Fruit fly (Drosophila melanogaster): ENCODE data around the gene GATAe.

Gene GATAe

dm6 chr3R:15984483-15985118, 24.3 kb upstream of the GATAe start (continued):
- TF ChIP-seq B-H2 (GFP tag; optimal IDR thresholded peaks at IDR 0.05) (no peak), Dref (GFP tag; IDR thresholded peaks at IDR 0.05) (no peak), CG15011 (GFP tag; optimal IDR thresholded peaks at IDR 0.05) (no peak), CG2678 (tag; optimal IDR thresholded peaks at IDR 0.05) (peak; percentile 65), bigmax (GFP tag; optimal IDR thresholded peaks at IDR 0.05) (no peak), phol (tag; optimal IDR thresholded peaks at IDR 0.05) (peak; percentile 70), CG4360 (GFP tag; IDR thresholded peaks at IDR 0.05) (no peak), Max (GFP tag; optimal IDR thresholded peaks at IDR 0.05) (no peak), Gsc (GFP tag; IDR thresholded peaks at IDR 0.05) (no peak), CG13775 (GFP tag; optimal IDR thresholded peaks at IDR 0.05) (peak; percentile 15), Hr51 (GFP tag; optimal IDR thresholded peaks at IDR 0.05) (no peak), Gug (GFP tag; IDR thresholded peaks at IDR 0.05) (no peak), NC2β (GFP tag; optimal IDR thresholded peaks at IDR 0.05) (no peak), CG1792 (GFP tag; optimal IDR thresholded peaks at IDR 0.05) (no peak), CG14441 (GFP tag; IDR thresholded peaks at IDR 0.05) (no peak), Lim3 (GFP tag; IDR thresholded peaks at IDR 0.05) (no peak), trh (GFP tag; optimal IDR thresholded peaks at IDR 0.05) (no peak), wor (GFP tag; IDR thresholded peaks at IDR 0.05) (no peak), Meics (GFP tag; optimal IDR thresholded peaks at IDR 0.05) (peak; percentile 35), CG11247 (GFP tag; IDR thresholded peaks at IDR 0.05) (no peak), CG14965 (GFP tag; optimal IDR thresholded peaks at IDR 0.05; ENCODE audit: borderline replicate concordance) (no peak), CG3163 (GFP tag; optimal IDR thresholded peaks at IDR 0.05) (no peak), CG4282 (GFP tag; optimal IDR thresholded peaks at IDR 0.05) (no peak), CG34376 (GFP tag; optimal IDR thresholded peaks at IDR 0.05) (peak; percentile 44), CG3995 (GFP tag; optimal IDR thresholded peaks at IDR 0.05) (no peak), CG1529 (GFP tag; optimal IDR thresholded peaks at IDR 0.05) (no peak), Doc3 (GFP tag; IDR thresholded peaks at IDR 0.05; ENCODE audit: partially characterized antibody) (no peak), CG8478 (optimal IDR thresholded peaks at IDR 0.05) (no peak), Dip2 (GFP tag; IDR thresholded peaks at IDR 0.05) (no peak), PHDP (tag; optimal IDR thresholded peaks at IDR 0.05) (peak; percentile 41), unc-4 (GFP tag; IDR thresholded peaks at IDR 0.05; ENCODE audit: partially characterized antibody) (no peak), klu (GFP tag; IDR thresholded peaks at IDR 0.05) (no peak), CG3281 (GFP tag; optimal IDR thresholded peaks at IDR 0.05) (peak; percentile 24), twi (tag; optimal IDR thresholded peaks at IDR 0.05) (no peak), CG11560 (tag; IDR thresholded peaks at IDR 0.05) (no peak), fd3F (GFP tag; optimal IDR thresholded peaks at IDR 0.05) (no peak), sens-2 (GFP tag; IDR thresholded peaks at IDR 0.05) (no peak), CG12299 (tag; optimal IDR thresholded peaks at IDR 0.05) (no peak), gsb (GFP tag; IDR thresholded peaks at IDR 0.05) (no peak), sug (tag; optimal IDR thresholded peaks at IDR 0.05) (no peak), disco-r (GFP tag; optimal IDR thresholded peaks at IDR 0.05) (no peak), gro (GFP tag; optimal IDR thresholded peaks at IDR 0.05) (no peak), CG18764 (GFP tag; optimal IDR thresholded peaks at IDR 0.05) (no peak), Ravus (GFP tag; IDR thresholded peaks at IDR 0.05) (no peak), CG32767 (GFP tag; IDR thresholded peaks at IDR 0.05) (no peak), YL-1 (GFP tag; optimal IDR thresholded peaks at IDR 0.05) (no peak), odd (GFP tag; optimal IDR thresholded peaks at IDR 0.05) (peak; percentile 4), Awh (GFP tag; IDR thresholded peaks at IDR 0.05) (no peak), sc (optimal IDR thresholded peaks at IDR 0.05) (no peak), sc (GFP tag; optimal IDR thresholded peaks at IDR 0.05) (no peak), CG5245 (GFP tag; optimal IDR thresholded peaks at IDR 0.05) (no peak), bab2 (GFP tag; optimal IDR thresholded peaks at IDR 0.05) (no peak)

Measured in whole organism, embryonic.